Fruit fly (Drosophila melanogaster) whole organism, embryonic: Measurements from ENCODE around the gene Appl.
A peak's percentile ranks its signal among the peaks of the same experiment; 100 is the strongest.

Experiments used
- Awh ChIP-seq: fragments of 200-800 bp; sonication (Bioruptor generic); IDR thresholded peaks from 2 replicates; pipeline ENCODE4, ENCODE4 v1.3.6; 2022; ENCODE audit warnings: missing biosample characterization, missing genetic modification characterization
- Bdp1 ChIP-seq: fragments of 200-800 bp; sonication (Bioruptor generic); optimal IDR thresholded peaks from 3 replicates; lab custom pipeline; 2016; ENCODE audit warnings: missing biosample characterization, missing genetic modification characterization
- CG11398 ChIP-seq: fragments of 200-800 bp; sonication (Bioruptor generic); optimal IDR thresholded peaks from 2 replicates; lab custom pipeline; 2016; ENCODE audit warnings: missing biosample characterization, missing genetic modification characterization
- CG12104 ChIP-seq: fragments of 200-800 bp; sonication (Bioruptor generic); optimal IDR thresholded peaks from 3 replicates; lab custom pipeline; 2016; ENCODE audit warnings: missing biosample characterization, missing genetic modification characterization
- CG12299 ChIP-seq: fragments of 200-800 bp; sonication (Bioruptor generic); optimal IDR thresholded peaks from 2 replicates; lab custom pipeline; 2018; ENCODE audit warnings: missing biosample characterization, mild to moderate bottlenecking, missing genetic modification characterization
- CG13424 ChIP-seq: fragments of 200-800 bp; sonication (Bioruptor generic); optimal IDR thresholded peaks from 2 replicates; lab custom pipeline; 2019; ENCODE audit warnings: missing biosample characterization, mild to moderate bottlenecking, missing genetic modification characterization, moderate library complexity
- CG13624 ChIP-seq: fragments of 200-800 bp; sonication (Bioruptor generic); optimal IDR thresholded peaks from 2 replicates; lab custom pipeline; 2016; ENCODE audit warnings: missing biosample characterization, missing genetic modification characterization
- CG15601 ChIP-seq: fragments of 200-800 bp; sonication (Bioruptor generic); optimal IDR thresholded peaks from 3 replicates; lab custom pipeline; 2019; ENCODE audit warnings: missing biosample characterization, mild to moderate bottlenecking, missing genetic modification characterization, moderate library complexity
- CG1603 ChIP-seq: fragments of 200-800 bp; sonication (Bioruptor generic); optimal IDR thresholded peaks from 2 replicates; lab custom pipeline; 2019; ENCODE audit warnings: missing biosample characterization, mild to moderate bottlenecking, missing genetic modification characterization, moderate library complexity
- CG17328 ChIP-seq: fragments of 200-800 bp; sonication (Bioruptor generic); IDR thresholded peaks from 2 replicates; pipeline ENCODE4 v1.3.6; 2022; ENCODE audit warnings: missing biosample characterization, missing genetic modification characterization
- CG17829 ChIP-seq: fragments of 200-800 bp; optimal IDR thresholded peaks from 2 replicates; lab custom pipeline; 2019; ENCODE audit warnings: missing biosample characterization, mild to moderate bottlenecking, missing genetic modification characterization, moderate library complexity
- CG18262 ChIP-seq: fragments of 200-800 bp; optimal IDR thresholded peaks from 3 replicates; lab custom pipeline; 2019; ENCODE audit warnings: missing biosample characterization, mild to moderate bottlenecking, missing genetic modification characterization, moderate library complexity
- CG1832 ChIP-seq: fragments of 200-800 bp; sonication (Bioruptor generic); optimal IDR thresholded peaks from 2 replicates; lab custom pipeline; 2017; ENCODE audit warnings: missing biosample characterization, mild to moderate bottlenecking, missing genetic modification characterization, inconsistent platforms
- CG2199 ChIP-seq: fragments of 200-800 bp; sonication (Bioruptor generic); IDR thresholded peaks from 3 replicates; pipeline ENCODE4 v1.3.6; 2022; ENCODE audit warnings: missing biosample characterization, missing genetic modification characterization
- CG2712 ChIP-seq: fragments of 200-800 bp; optimal IDR thresholded peaks from 3 replicates; lab custom pipeline; 2019; ENCODE audit warnings: missing biosample characterization, mild to moderate bottlenecking, missing genetic modification characterization, moderate library complexity
- CG31365 ChIP-seq: fragments of 200-800 bp; sonication (Bioruptor generic); optimal IDR thresholded peaks from 2 replicates; lab custom pipeline; 2018; ENCODE audit warnings: missing biosample characterization, mild to moderate bottlenecking, missing genetic modification characterization
- CG4404 ChIP-seq: fragments of 200-800 bp; sonication (Bioruptor generic); IDR thresholded peaks from 2 replicates; pipeline ENCODE4 v1.3.6; 2022; ENCODE audit warnings: missing biosample characterization, missing genetic modification characterization
- CG5180 ChIP-seq: fragments of 200-800 bp; sonication (Bioruptor generic); optimal IDR thresholded peaks from 3 replicates; lab custom pipeline; 2017; ENCODE audit warnings: missing biosample characterization, missing genetic modification characterization, mild to moderate bottlenecking, moderate library complexity, missing genetic modification reagents
- CG7786 ChIP-seq: fragments of 200-800 bp; sonication (Bioruptor generic); optimal IDR thresholded peaks from 2 replicates; lab custom pipeline; 2016; ENCODE audit warnings: missing biosample characterization, missing genetic modification characterization
- CG9817 ChIP-seq: fragments of 200-800 bp; sonication (Bioruptor generic); optimal IDR thresholded peaks from 2 replicates; lab custom pipeline; 2018; ENCODE audit warnings: missing biosample characterization, mild to moderate bottlenecking, missing genetic modification characterization, moderate library complexity
- CG9876 ChIP-seq: fragments of 200-800 bp; sonication (Bioruptor generic); optimal IDR thresholded peaks from 2 replicates; lab custom pipeline; 2016; ENCODE audit warnings: missing biosample characterization, missing genetic modification characterization
- CG9932 ChIP-seq: fragments of 200-800 bp; sonication (Bioruptor generic); IDR thresholded peaks from 2 replicates; pipeline ENCODE4 v1.3.6; 2022; ENCODE audit warnings: missing biosample characterization, missing genetic modification characterization
- D ChIP-seq, 2 experiments: fragments of 200-800 bp in 1 of 2; fragments of >200 bp in 1 of 2; sonication (Bioruptor generic) in 1 of 2; optimal IDR thresholded peaks; 2 replicates in 1 of 2; 3 replicates in 1 of 2; lab custom pipeline; 2017; ENCODE audit warnings: mild to moderate bottlenecking in 1 of 2, missing biosample characterization in 1 of 2, missing genetic modification characterization in 1 of 2, missing genetic modification reagents in 1 of 2
- Dbx ChIP-seq: fragments of 200-800 bp; sonication (Bioruptor generic); IDR thresholded peaks from 3 replicates; pipeline ENCODE4 v1.3.6; 2022; ENCODE audit warnings: missing biosample characterization, missing genetic modification characterization
- Dref ChIP-seq: fragments of 200-800 bp; sonication (Bioruptor generic); IDR thresholded peaks from 2 replicates; pipeline ENCODE4 v1.3.6; 2022; ENCODE audit warnings: missing biosample characterization, missing genetic modification characterization
- Kr ChIP-seq: fragments of 200-800 bp; sonication (Bioruptor generic); optimal IDR thresholded peaks from 2 replicates; lab custom pipeline; 2017; ENCODE audit warnings: missing biosample characterization, mild to moderate bottlenecking, missing genetic modification characterization
- Nf-YA ChIP-seq: fragments of 200-800 bp; sonication (Bioruptor generic); IDR thresholded peaks from 2 replicates; pipeline ENCODE4 v1.3.6; 2022; ENCODE audit warnings: missing biosample characterization, missing genetic modification characterization
- Nf-YC ChIP-seq: fragments of 200-800 bp; optimal IDR thresholded peaks from 3 replicates; lab custom pipeline; 2019; ENCODE audit warnings: missing biosample characterization, mild to moderate bottlenecking, missing genetic modification characterization, moderate library complexity
- Vsx1 ChIP-seq: fragments of 200-800 bp; sonication (Bioruptor generic); optimal IDR thresholded peaks from 2 replicates; lab custom pipeline; 2017; ENCODE audit warnings: missing biosample characterization, mild to moderate bottlenecking, missing genetic modification characterization, missing genetic modification reagents
- al ChIP-seq: fragments of 200-800 bp; sonication (Bioruptor generic); IDR thresholded peaks from 2 replicates; pipeline ENCODE4 v1.3.6; 2022; ENCODE audit warnings: missing biosample characterization, missing genetic modification characterization
- bcd ChIP-seq: fragments of 200-800 bp; sonication (Bioruptor generic); optimal IDR thresholded peaks from 2 replicates; lab custom pipeline; 2017; ENCODE audit warnings: missing biosample characterization, mild to moderate bottlenecking, missing genetic modification characterization
- cg ChIP-seq: fragments of 200-800 bp; sonication (Bioruptor generic); optimal IDR thresholded peaks from 3 replicates; lab custom pipeline; 2019; ENCODE audit warnings: missing biosample characterization, mild to moderate bottlenecking, missing genetic modification characterization, moderate library complexity
- lab ChIP-seq: fragments of 200-800 bp; sonication (Bioruptor generic); optimal IDR thresholded peaks from 3 replicates; lab custom pipeline; 2017; ENCODE audit warnings: missing biosample characterization, missing genetic modification characterization, mild to moderate bottlenecking, moderate library complexity, missing genetic modification reagents
- lola ChIP-seq, 3 experiments: fragments of >200 bp in 2 of 3; fragments of 200-800 bp in 1 of 3; sonication (Bioruptor generic) in 1 of 3; optimal IDR thresholded peaks; 2 replicates each; lab custom pipeline; 2017 to 2019; ENCODE audit warnings: missing biosample characterization in 3 of 3, missing genetic modification characterization in 3 of 3, mild to moderate bottlenecking in 1 of 3, moderate library complexity in 1 of 3
- luna ChIP-seq: fragments of 200-800 bp; sonication (Bioruptor generic); optimal IDR thresholded peaks from 2 replicates; lab custom pipeline; 2016; ENCODE audit warnings: missing biosample characterization, missing genetic modification characterization
- maf-S ChIP-seq: fragments of 200-800 bp; sonication (Bioruptor generic); optimal IDR thresholded peaks from 2 replicates; lab custom pipeline; 2016; ENCODE audit warnings: missing biosample characterization, missing genetic modification characterization
- nau ChIP-seq: fragments of 200-800 bp; sonication (Bioruptor generic); optimal IDR thresholded peaks from 3 replicates; lab custom pipeline; 2017; ENCODE audit warnings: missing biosample characterization, mild to moderate bottlenecking, missing genetic modification characterization, missing genetic modification reagents
- nerfin-2 ChIP-seq: fragments of 200-800 bp; sonication (Bioruptor generic); IDR thresholded peaks from 2 replicates; pipeline ENCODE4 v1.3.6; 2022; ENCODE audit warnings: missing biosample characterization, missing genetic modification characterization; ENCODE audit not compliant: partially characterized antibody
- nmo ChIP-seq: fragments of 200-800 bp; sonication (Bioruptor generic); optimal IDR thresholded peaks from 2 replicates; lab custom pipeline; 2018; ENCODE audit warnings: missing biosample characterization, mild to moderate bottlenecking, missing genetic modification characterization, moderate library complexity
- nom ChIP-seq: fragments of 200-800 bp; sonication (Bioruptor generic); optimal IDR thresholded peaks from 2 replicates; lab custom pipeline; 2017; ENCODE audit warnings: missing biosample characterization, missing genetic modification characterization, mild to moderate bottlenecking, moderate library complexity, missing genetic modification reagents
- psq ChIP-seq: fragments of 200-800 bp; sonication (Bioruptor generic); optimal IDR thresholded peaks from 2 replicates; lab custom pipeline; 2017; ENCODE audit warnings: missing biosample characterization, missing genetic modification characterization
- rib ChIP-seq: fragments of 200-800 bp; sonication (Bioruptor generic); IDR thresholded peaks from 2 replicates; pipeline ENCODE4 v1.3.6; 2022; ENCODE audit warnings: missing biosample characterization, missing genetic modification characterization
- ro ChIP-seq: fragments of 200-800 bp; sonication (Bioruptor generic); IDR thresholded peaks from 2 replicates; pipeline ENCODE4 v1.3.6; 2022; ENCODE audit warnings: missing biosample characterization, missing genetic modification characterization
- sens ChIP-seq: fragments of 200-800 bp; sonication (Bioruptor generic); peaks from one replicate; lab custom pipeline; 2016; ENCODE audit warnings: missing biosample characterization, missing genetic modification characterization
- slp2 ChIP-seq: fragments of 200-800 bp; sonication (Bioruptor generic); optimal IDR thresholded peaks from 2 replicates; lab custom pipeline; 2016; ENCODE audit warnings: missing biosample characterization, missing genetic modification characterization
- sqz ChIP-seq: fragments of 200-800 bp; sonication (Bioruptor generic); optimal IDR thresholded peaks from 3 replicates; lab custom pipeline; 2018; ENCODE audit warnings: missing biosample characterization, mild to moderate bottlenecking, missing genetic modification characterization
- vnd ChIP-seq: fragments of 200-800 bp; sonication (Bioruptor generic); IDR thresholded peaks from 3 replicates; pipeline ENCODE4 v1.3.6; 2022; ENCODE audit warnings: missing biosample characterization, missing genetic modification characterization; ENCODE audit not compliant: partially characterized antibody
- wdn ChIP-seq: fragments of 200-800 bp; sonication (Bioruptor generic); IDR thresholded peaks from 2 replicates; pipeline ENCODE4 v1.3.6; 2022; ENCODE audit warnings: missing biosample characterization, missing genetic modification characterization
- zen ChIP-seq: fragments of 200-800 bp; sonication (Bioruptor generic); optimal IDR thresholded peaks from 3 replicates; lab custom pipeline; 2018; ENCODE audit warnings: missing biosample characterization, mild to moderate bottlenecking, missing genetic modification characterization, moderate library complexity

Gene Appl

dm6 chrX:617477-617795 lies 87.1 kb downstream of the Appl start (continued):
- TF ChIP-seq CG13624 (GFP tag; lab: Kevin White, UChicago) (peak; percentile 26), Dref (peak; percentile 85), CG9932 (GFP tag; lab: Robert Waterston, UW) (peak; percentile 48)

- TF ChIP-seq CG17328 (GFP tag; lab: Robert Waterston, UW) (peak; percentile 17; the same call in 1 of the 2 replicates), nom (GFP tag; lab: Kevin White, UChicago) (no peak), vnd (GFP tag; lab: Robert Waterston, UW) (no peak), CG11398 (GFP tag; lab: Kevin White, UChicago) (peak; percentile 2), sens (peak; percentile 72), cg (GFP tag; lab: Kevin White, UChicago) (no peak), Kr (GFP tag; lab: Kevin White, UChicago) (no peak), D (optimal IDR thresholded peaks at IDR 0.05; lab: Kevin White, UChicago) (no peak), D (GFP tag; optimal IDR thresholded peaks at IDR 0.05; lab: Kevin White, UChicago) (peak; percentile 25), nmo (GFP tag; lab: Kevin White, UChicago) (peak; percentile 39), CG4404 (GFP tag; lab: Robert Waterston, UW) (peak; percentile 20; the same call in 1 of the 2 replicates), CG2199 (GFP tag; lab: Robert Waterston, UW) (no peak), CG31365 (tag; lab: Kevin White, UChicago) (no peak), lola (GFP tag; optimal IDR thresholded peaks at IDR 0.05; lab: Kevin White, UChicago) (peak in 1 of 3 experiments; percentile 18), CG15601 (tag; lab: Kevin White, UChicago) (no peak), Nf-YC (tag; lab: Kevin White, UChicago) (no peak), Bdp1 (GFP tag; lab: Kevin White, UChicago) (no peak), maf-S (GFP tag; lab: Kevin White, UChicago) (peak; percentile 24), CG9817 (tag; lab: Kevin White, UChicago) (no peak), rib (GFP tag; lab: Robert Waterston, UW) (no peak), nau (GFP tag; lab: Kevin White, UChicago) (no peak), ro (GFP tag; lab: Robert Waterston, UW) (no peak), CG1832 (GFP tag; lab: Kevin White, UChicago) (no peak), slp2 (peak; percentile 13), Awh (GFP tag; lab: Robert Waterston, UW) (no peak), CG9876 (GFP tag; lab: Kevin White, UChicago) (peak; percentile 9), nerfin-2 (GFP tag; lab: Robert Waterston, UW) (no peak), CG5180 (peak; percentile 3), CG12104 (GFP tag; lab: Kevin White, UChicago) (no peak), CG7786 (GFP tag; lab: Kevin White, UChicago) (peak; percentile 53), CG13424 (tag; lab: Kevin White, UChicago) (peak; percentile 11), wdn (GFP tag; lab: Robert Waterston, UW) (no peak), al (GFP tag; lab: Robert Waterston, UW) (0 out of 2 replicates have a peak, but pooled peaks have one; percentile 10), psq (peak; percentile 18), CG12299 (tag; lab: Kevin White, UChicago) (no peak), Dbx (GFP tag; lab: Robert Waterston, UW) (0 out of 3 replicates have a peak, but pooled peaks have one; percentile 30), CG18262 (tag; lab: Kevin White, UChicago) (peak; percentile 36), Nf-YA (GFP tag; lab: Robert Waterston, UW) (0 out of 2 replicates have a peak, but pooled peaks have one; percentile 18), sqz (GFP tag; lab: Kevin White, UChicago) (no peak), bcd (GFP tag; lab: Kevin White, UChicago) (no peak), luna (GFP tag; lab: Kevin White, UChicago) (no peak), zen (tag; lab: Kevin White, UChicago) (no peak), CG17829 (tag; lab: Kevin White, UChicago) (peak; percentile 7), CG2712 (tag; lab: Kevin White, UChicago) (peak; percentile 49), lab (GFP tag; lab: Kevin White, UChicago) (peak; percentile 1), Vsx1 (GFP tag; lab: Kevin White, UChicago) (no peak), CG1603 (tag; lab: Kevin White, UChicago) (peak; percentile 37)
These were observed 88.3 kb downstream of the Appl start for dm6 chrX:618583-618982.
